Worm (Caenorhabditis elegans): ENCODE measurements around the gene F01D5.5.

- TF ChIP-seq madf-8 (GFP tag; conservative IDR thresholded peaks at IDR 0.05) = peak; percentile 63
- TF ChIP-seq Y95B8A.8 (GFP tag; IDR thresholded peaks at IDR 0.05) = peak; percentile 10; the same call in 1 of the 2 replicates
- TF ChIP-seq B0019.2 (GFP tag; conservative IDR thresholded peaks at IDR 0.05) = no peak
- peak; percentile 74; the same call in 1 of the 2 replicates for TF ChIP-seq C17E4.6 (GFP tag; IDR thresholded peaks at IDR 0.05)
- TF ChIP-seq lag-1 (GFP tag; IDR thresholded peaks at IDR 0.05) = no peak
- peak; percentile 36 for TF ChIP-seq B0261.1 (tag; optimal IDR thresholded peaks at IDR 0.05)
- peak; percentile 69 for TF ChIP-seq xnd-1 (tag; optimal IDR thresholded peaks at IDR 0.05)
- peak; percentile 88 for TF ChIP-seq F49E8.2 (tag; optimal IDR thresholded peaks at IDR 0.05; ENCODE audit: insufficient read depth)
- TF ChIP-seq unc-62 (GFP tag; optimal IDR thresholded peaks at IDR 0.05) = no peak
- no peak for TF ChIP-seq sea-2 (GFP tag; IDR thresholded peaks at IDR 0.05)
- TF ChIP-seq nfya-1 (tag; optimal IDR thresholded peaks at IDR 0.05; ENCODE audit: borderline replicate concordance, insufficient read depth) = no peak
- peak; percentile 41 for TF ChIP-seq zim-3 (tag; optimal IDR thresholded peaks at IDR 0.05)
- peak; percentile 27 for TF ChIP-seq nhr-80 (tag; optimal IDR thresholded peaks at IDR 0.05)
Observed at ce11 chrII:14018192-14018591, 16.1 kb upstream of the F01D5.5 start.
